Worm (Caenorhabditis elegans): ENCODE results near the gene ZK792.4.

ZK792.4 gene

DNA sequence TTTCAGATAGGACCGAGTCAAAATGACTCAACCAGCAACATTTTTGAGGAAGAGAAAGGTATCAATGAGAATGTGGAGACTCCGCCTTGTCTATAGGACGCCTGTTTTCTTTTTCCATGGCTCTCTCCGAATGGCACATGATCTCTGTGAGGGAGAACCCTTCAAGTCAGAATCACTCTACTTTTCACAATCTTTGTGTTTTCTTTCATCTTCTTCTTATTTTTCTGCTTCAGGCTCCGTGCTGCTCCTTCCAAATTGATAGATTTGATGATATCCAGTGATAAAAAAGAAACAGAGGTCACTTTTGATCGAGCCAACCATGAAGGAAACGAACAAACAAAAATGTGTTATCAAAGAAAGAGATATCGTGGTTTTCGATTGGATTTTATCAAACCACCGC, 32.8 kb downstream of the ZK792.4 start, which contains the start of gene ZK809.8:
ZK809.8 (minus strand) TSS at position 34 of the 400 bp plus-strand sequence.
- TF ChIP-seq F13H6.1 (tag; optimal IDR thresholded peaks at IDR 0.05) (peak; percentile 64), sma-9 (GFP tag; optimal IDR thresholded peaks at IDR 0.05) (peak; percentile 62), sma-9 (tag; optimal IDR thresholded peaks at IDR 0.05) (no peak), C34F6.9 (tag; optimal IDR thresholded peaks at IDR 0.05) (peak; percentile 30), mdl-1 (tag; optimal IDR thresholded peaks at IDR 0.05) (no peak), lsy-2 (tag; optimal IDR thresholded peaks at IDR 0.05) (peak in 1 of 2 experiments; percentile 27), unc-39 (tag; optimal IDR thresholded peaks at IDR 0.05) (no peak), snpc-4 (tag; optimal IDR thresholded peaks at IDR 0.05) (no peak), nhr-129 (tag; optimal IDR thresholded peaks at IDR 0.05) (peak; percentile 44), nhr-6 (tag; optimal IDR thresholded peaks at IDR 0.05) (peak; percentile 2), nhr-21 (tag; optimal IDR thresholded peaks at IDR 0.05) (no peak), elt-1 (tag; optimal IDR thresholded peaks at IDR 0.05) (no peak)

DNA sequence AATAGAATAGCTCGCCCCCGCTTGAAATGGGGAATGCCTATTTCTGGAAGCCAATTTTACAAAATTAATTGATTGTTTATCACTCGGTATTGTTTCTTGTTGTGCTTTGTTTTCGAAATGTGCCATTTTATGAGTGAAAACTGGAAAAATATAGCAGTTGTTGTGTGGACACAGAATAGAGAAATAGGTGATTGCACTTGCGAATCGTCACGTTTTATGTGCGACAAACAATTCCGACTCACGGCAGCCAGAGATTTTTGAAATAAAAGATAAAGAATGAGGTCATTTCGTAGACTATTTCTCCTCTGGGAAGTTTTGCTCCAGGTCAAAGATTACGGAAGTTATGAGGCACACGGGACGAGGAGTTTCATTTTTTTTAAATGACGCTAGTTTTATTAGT, 34.9 kb downstream of the ZK792.4 start:
- TF ChIP-seq gmeb-1 (tag; optimal IDR thresholded peaks at IDR 0.05) = no peak
- TF ChIP-seq nhr-11 (tag; optimal IDR thresholded peaks at IDR 0.05) = no peak
- peak; percentile 30 for TF ChIP-seq sma-9 (GFP tag; optimal IDR thresholded peaks at IDR 0.05)
- TF ChIP-seq sma-9 (tag; optimal IDR thresholded peaks at IDR 0.05) = no peak
- TF ChIP-seq nhr-12 (tag; optimal IDR thresholded peaks at IDR 0.05) = no peak
- peak; percentile 7 for TF ChIP-seq nhr-6 (tag; optimal IDR thresholded peaks at IDR 0.05)
- peak; percentile 19 for TF ChIP-seq F13H6.1 (tag; optimal IDR thresholded peaks at IDR 0.05)
- TF ChIP-seq nhr-129 (tag; optimal IDR thresholded peaks at IDR 0.05) = peak; percentile 40

DNA sequence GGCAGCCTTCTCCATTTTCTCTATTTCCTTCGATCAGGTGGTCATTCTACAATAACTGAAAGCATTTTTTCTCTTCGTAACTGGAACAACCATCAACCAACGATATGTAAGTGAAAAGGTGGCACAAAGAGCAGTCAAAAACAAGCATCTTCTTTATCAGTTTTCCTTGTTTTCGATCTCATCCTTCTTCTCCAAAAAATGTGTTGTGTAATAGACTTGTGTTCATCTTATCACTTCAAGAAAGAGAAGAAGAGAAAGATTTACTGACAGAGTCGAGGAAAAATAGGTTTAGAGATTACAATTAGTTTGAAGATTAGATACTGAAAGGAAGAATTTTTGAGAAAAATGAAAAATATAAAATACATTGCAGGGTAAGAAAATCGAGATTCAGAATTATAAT, 36.5 kb downstream of the ZK792.4 start:
- TF ChIP-seq mbf-1 (tag; optimal IDR thresholded peaks at IDR 0.05) = no peak
- TF ChIP-seq unc-55 (GFP tag; optimal IDR thresholded peaks at IDR 0.05) = no peak
- TF ChIP-seq unc-39 (tag; optimal IDR thresholded peaks at IDR 0.05) = no peak
- TF ChIP-seq crh-2 (tag; optimal IDR thresholded peaks at IDR 0.05) = no peak
- peak; percentile 26 for TF ChIP-seq F13H6.1 (tag; optimal IDR thresholded peaks at IDR 0.05)
- no peak for TF ChIP-seq R02D3.7 (tag; optimal IDR thresholded peaks at IDR 0.05)
- peak in 1 of 2 experiments; percentile 7 for TF ChIP-seq lsy-2 (tag; optimal IDR thresholded peaks at IDR 0.05)
- TF ChIP-seq nhr-129 (tag; optimal IDR thresholded peaks at IDR 0.05) = peak; percentile 45
- TF ChIP-seq sma-9 (GFP tag; optimal IDR thresholded peaks at IDR 0.05) = peak; percentile 34
- no peak for TF ChIP-seq sma-9 (tag; optimal IDR thresholded peaks at IDR 0.05)
- no peak for TF ChIP-seq nhr-237 (tag; optimal IDR thresholded peaks at IDR 0.05)

DNA sequence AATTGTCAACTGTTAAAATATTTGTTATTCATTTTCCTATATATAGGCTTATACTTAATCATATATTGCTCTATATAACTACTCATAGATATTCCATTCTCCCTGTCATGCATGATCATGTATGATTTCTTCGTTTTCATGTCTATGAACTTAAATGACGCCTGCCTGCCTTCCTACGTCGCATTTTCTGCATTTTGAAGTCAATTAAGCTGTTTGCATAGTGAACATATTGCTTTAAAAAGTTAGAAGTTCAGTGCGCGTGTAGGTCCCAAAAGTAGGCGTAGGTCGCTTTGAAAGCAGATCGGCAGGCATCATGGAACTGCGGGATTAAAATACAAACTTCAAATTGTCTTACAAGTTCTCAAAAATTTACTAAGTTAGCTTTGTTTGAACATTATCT, 37.1 kb downstream of the ZK792.4 start:
- TF ChIP-seq ztf-4 (tag; optimal IDR thresholded peaks at IDR 0.05) (no peak), elt-1 (tag; optimal IDR thresholded peaks at IDR 0.05) (no peak)

DNA sequence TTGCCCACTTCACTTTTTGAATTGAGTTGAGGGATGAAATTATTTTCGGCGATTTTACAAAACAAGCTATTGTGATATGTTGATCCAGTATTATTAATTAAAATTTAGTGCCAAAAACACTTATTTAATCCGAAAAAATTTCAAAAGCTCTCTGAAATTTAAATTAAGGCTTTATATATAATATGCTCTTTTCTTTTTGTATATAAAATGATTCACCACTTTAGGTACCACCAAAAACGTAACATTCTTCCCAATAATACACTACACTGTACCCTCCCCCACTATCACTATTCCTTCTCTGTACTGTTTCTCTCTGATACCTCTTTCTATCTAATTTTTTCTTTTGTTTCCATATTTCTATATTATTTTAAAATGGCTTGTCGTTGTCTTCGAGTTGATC, 38.0 kb downstream of the ZK792.4 start, which contains the start of gene prx-2:
prx-2 (plus strand) TSS at position 301 of the 400 bp plus-strand sequence.
- TF ChIP-seq ama-1 (optimal IDR thresholded peaks at IDR 0.05) (no peak), lsy-2 (tag; optimal IDR thresholded peaks at IDR 0.05) (no peak), unc-39 (tag; optimal IDR thresholded peaks at IDR 0.05) (no peak), fos-1 (tag; optimal IDR thresholded peaks at IDR 0.05) (no peak), peb-1 (tag; optimal IDR thresholded peaks at IDR 0.05) (no peak), dmd-4 (tag; optimal IDR thresholded peaks at IDR 0.05) (no peak), C34F6.9 (tag; optimal IDR thresholded peaks at IDR 0.05) (no peak), sem-4 (tag; optimal IDR thresholded peaks at IDR 0.05) (no peak), sma-9 (GFP tag; optimal IDR thresholded peaks at IDR 0.05) (no peak), sma-9 (tag; optimal IDR thresholded peaks at IDR 0.05) (no peak), ceh-16 (tag; optimal IDR thresholded peaks at IDR 0.05) (no peak), nhr-25 (tag; optimal IDR thresholded peaks at IDR 0.05) (no peak), nhr-77 (tag; optimal IDR thresholded peaks at IDR 0.05) (no peak)

DNA sequence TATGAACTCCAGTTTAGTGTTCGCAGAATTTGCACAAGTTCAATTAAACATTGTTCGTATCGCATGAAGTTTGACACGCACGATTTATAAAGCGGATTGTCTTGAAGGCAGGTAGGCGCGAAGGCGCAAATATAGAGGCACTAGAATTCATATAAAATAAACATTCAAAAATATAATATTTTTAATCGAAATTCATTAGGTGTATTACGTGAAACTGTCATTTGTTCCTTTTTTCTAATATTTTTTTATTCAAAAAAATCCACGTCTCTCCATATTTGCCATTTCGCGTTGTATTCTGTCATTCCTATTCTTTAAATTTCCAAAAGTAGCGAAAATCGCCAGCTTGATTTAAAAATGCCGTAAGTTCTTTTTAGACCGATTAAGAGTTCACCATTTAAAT, 40.0 kb downstream of the ZK792.4 start, which contains the start of gene ZK809.1:
ZK809.1 (plus strand) TSS at position 301 of the 400 bp plus-strand sequence.
- TF ChIP-seq sem-4 (tag; optimal IDR thresholded peaks at IDR 0.05) = no peak
- no peak for TF ChIP-seq egl-27 (tag; optimal IDR thresholded peaks at IDR 0.05)
- no peak for TF ChIP-seq nhr-25 (tag; optimal IDR thresholded peaks at IDR 0.05)
- TF ChIP-seq mbf-1 (tag; optimal IDR thresholded peaks at IDR 0.05) = no peak
- no peak for TF ChIP-seq aly-2 (tag; optimal IDR thresholded peaks at IDR 0.05)
- no peak for TF ChIP-seq lsy-2 (tag; optimal IDR thresholded peaks at IDR 0.05)
- no peak for TF ChIP-seq ama-1 (optimal IDR thresholded peaks at IDR 0.05)
- TF ChIP-seq lin-39 (tag; optimal IDR thresholded peaks at IDR 0.05) = no peak
- TF ChIP-seq snpc-4 (tag; optimal IDR thresholded peaks at IDR 0.05) = no peak
- TF ChIP-seq dmd-4 (tag; optimal IDR thresholded peaks at IDR 0.05) = no peak
